Worm (Caenorhabditis elegans) whole organism, L4 larva: ENCODE measurements around the gene gpb-1.

Source experiments
- fkh-10 ChIP-seq: fragments of 150-350 bp; optimal IDR thresholded peaks from 2 replicates; lab custom pipeline; 2014; ENCODE audit warnings: missing biosample characterization, missing genetic modification reagents, missing genetic modification characterization
- hlh-30 ChIP-seq: sonication (generic microtip); optimal IDR thresholded peaks from 2 replicates; lab custom pipeline; 2017; ENCODE audit warnings: antibody characterized with exemption, mild to moderate bottlenecking, missing genetic modification characterization, missing compliant biosample characterization; ENCODE audit not compliant: insufficient read depth
- lin-15B ChIP-seq: fragments of 150-350 bp; sonication (generic microtip); optimal IDR thresholded peaks from 3 replicates; lab custom pipeline; 2014; ENCODE audit warnings: missing biosample characterization, missing genetic modification characterization
- nhr-41 ChIP-seq: fragments of 200-800 bp; sonication (Bioruptor generic); IDR thresholded peaks from 2 replicates; pipeline ENCODE4 v1.3.6; 2022; ENCODE audit warnings: missing genetic modification reagents, missing genetic modification characterization, missing compliant biosample characterization
- nhr-77 ChIP-seq: fragments of 150-350 bp; optimal IDR thresholded peaks from 2 replicates; lab custom pipeline; 2014; ENCODE audit warnings: missing biosample characterization, missing genetic modification characterization
- unc-62 ChIP-seq, 3 experiments: fragments of 150-350 bp in 1 of 3; sonication (generic microtip); optimal IDR thresholded peaks in 2 of 3; peaks in 1 of 3; 1 replicate in 1 of 3; 2 replicates in 2 of 3; lab custom pipeline; 2014 to 2017; ENCODE audit warnings: missing biosample characterization in 3 of 3, missing genetic modification characterization in 3 of 3, missing genetic modification reagents in 3 of 3, missing genotype in 1 of 3
- zag-1 ChIP-seq: fragments of 150-350 bp; optimal IDR thresholded peaks from 2 replicates; lab custom pipeline; 2014; ENCODE audit warnings: missing biosample characterization, missing genetic modification characterization

- TF ChIP-seq lin-15B (tag; lab: Kevin White, UChicago) (no peak), hlh-30 (tag; lab: Kevin White, UChicago) (no peak), unc-62 (GFP tag; optimal IDR thresholded peaks at IDR 0.05 in 1 of 2; lab: Kevin White, UChicago) (no peak), unc-62 (tag; optimal IDR thresholded peaks at IDR 0.05; lab: Kevin White, UChicago) (no peak), zag-1 (tag; lab: Kevin White, UChicago) (no peak), nhr-77 (tag; lab: Kevin White, UChicago) (no peak), fkh-10 (no peak), nhr-41 (no peak)
These were observed 21.0 kb downstream of the gpb-1 start for ce11 chrII:11727438-11727837.
